Worm (Caenorhabditis elegans) whole organism, midembryonic: ENCODE data around the gene srd-38.

Source experiments
- T22C8.4 ChIP-seq: fragments of 200-800 bp; sonication (Bioruptor generic); IDR thresholded peaks from 2 replicates; pipeline ENCODE4 v1.3.6; 2022; ENCODE audit warnings: missing genetic modification characterization, missing compliant biosample characterization
- flt-1 ChIP-seq: fragments of 200-800 bp; sonication (Bioruptor generic); IDR thresholded peaks from 2 replicates; pipeline ENCODE4 v1.3.6; 2022; ENCODE audit warnings: missing genetic modification characterization, missing compliant biosample characterization
- med-1 ChIP-seq: sonication (generic microtip); optimal IDR thresholded peaks from 2 replicates; lab custom pipeline; 2017; ENCODE audit warnings: missing genetic modification characterization, mild to moderate bottlenecking, missing compliant biosample characterization, antibody characterized with exemption, missing genetic modification reagents; ENCODE audit not compliant: insufficient read depth
- ztf-23 ChIP-seq: fragments of 200-800 bp; sonication (Bioruptor generic); IDR thresholded peaks from 2 replicates; pipeline ENCODE4 v1.3.6; 2022; ENCODE audit warnings: missing genetic modification reagents, missing genetic modification characterization, missing compliant biosample characterization

- TF ChIP-seq ztf-23 (no peak), flt-1 (GFP tag; lab: Robert Waterston, UW) (no peak), med-1 (no peak), T22C8.4 (GFP tag; lab: Robert Waterston, UW) (no peak)
Measured at ce11 chrX:13333835-13334234, 42.2 kb downstream of the srd-38 start, which contains the start of gene F46G10.4.
